Worm (Caenorhabditis elegans) whole organism, late embryonic: ENCODE measurements around the gene C45H4.21.

Source experiments
- C08G9.2 ChIP-seq: sonication (generic microtip); optimal IDR thresholded peaks from 2 replicates; lab custom pipeline; 2016; ENCODE audit warnings: mild to moderate bottlenecking, missing genetic modification characterization, moderate library complexity, missing compliant biosample characterization
- F13H6.1 ChIP-seq: sonication (generic microtip); optimal IDR thresholded peaks from 2 replicates; lab custom pipeline; 2016; ENCODE audit warnings: missing genetic modification characterization, missing compliant biosample characterization
- K02D7.2 ChIP-seq: sonication (generic microtip); optimal IDR thresholded peaks from 2 replicates; lab custom pipeline; 2017; ENCODE audit warnings: mild to moderate bottlenecking, missing genetic modification characterization, missing compliant biosample characterization
- K09A11.1 ChIP-seq: sonication (generic microtip); optimal IDR thresholded peaks from 2 replicates; lab custom pipeline; 2017; ENCODE audit warnings: antibody characterized with exemption, mild to moderate bottlenecking, missing genetic modification characterization, missing compliant biosample characterization; ENCODE audit not compliant: insufficient read depth
- Y22D7AL.16 ChIP-seq: sonication (generic microtip); optimal IDR thresholded peaks from 2 replicates; lab custom pipeline; 2016; ENCODE audit warnings: missing genetic modification characterization, missing compliant biosample characterization
- ama-1 ChIP-seq: fragments of 150-350 bp; optimal IDR thresholded peaks from 2 replicates; lab custom pipeline; 2014
- ceh-14 ChIP-seq: sonication (generic microtip); optimal IDR thresholded peaks from 2 replicates; lab custom pipeline; 2016; ENCODE audit warnings: missing genotype, missing genetic modification characterization, missing compliant biosample characterization
- ceh-18 ChIP-seq: sonication (generic microtip); optimal IDR thresholded peaks from 2 replicates; lab custom pipeline; 2016; ENCODE audit warnings: missing genetic modification characterization, missing compliant biosample characterization
- ceh-19 ChIP-seq: fragments of 200-800 bp; sonication (Bioruptor generic); optimal IDR thresholded peaks from 2 replicates; lab custom pipeline; 2018; ENCODE audit warnings: mild to moderate bottlenecking, missing genetic modification characterization, missing compliant biosample characterization
- ceh-24 ChIP-seq: sonication (generic microtip); optimal IDR thresholded peaks from 2 replicates; lab custom pipeline; 2016; ENCODE audit warnings: mild to moderate bottlenecking, missing genetic modification characterization, missing compliant biosample characterization
- ceh-48 ChIP-seq: sonication (generic microtip); optimal IDR thresholded peaks from 2 replicates; lab custom pipeline; 2016; ENCODE audit warnings: missing genetic modification characterization, inconsistent platforms, missing compliant biosample characterization
- ceh-6 ChIP-seq: fragments of 200-800 bp; sonication (Bioruptor generic); optimal IDR thresholded peaks from 2 replicates; lab custom pipeline; 2018; ENCODE audit warnings: mild to moderate bottlenecking, missing genetic modification characterization, missing compliant biosample characterization
- ets-4 ChIP-seq: sonication (generic microtip); optimal IDR thresholded peaks from 2 replicates; lab custom pipeline; 2016; ENCODE audit warnings: missing genetic modification characterization, missing compliant biosample characterization
- gmeb-2 ChIP-seq: sonication (generic microtip); optimal IDR thresholded peaks from 2 replicates; lab custom pipeline; 2016; ENCODE audit warnings: missing genetic modification characterization, inconsistent platforms, missing compliant biosample characterization
- hlh-13 ChIP-seq: fragments of 200-800 bp; sonication (Bioruptor generic); optimal IDR thresholded peaks from 2 replicates; lab custom pipeline; 2018; ENCODE audit warnings: mild to moderate bottlenecking, missing genetic modification characterization, missing compliant biosample characterization
- hlh-15 ChIP-seq: sonication (generic microtip); optimal IDR thresholded peaks from 2 replicates; lab custom pipeline; 2016; ENCODE audit warnings: missing genetic modification characterization, missing compliant biosample characterization
- hlh-30 ChIP-seq: sonication (generic microtip); optimal IDR thresholded peaks from 2 replicates; lab custom pipeline; 2017; ENCODE audit warnings: antibody characterized with exemption, missing genetic modification characterization, missing compliant biosample characterization; ENCODE audit not compliant: insufficient read depth
- hlh-6 ChIP-seq: sonication (generic microtip); optimal IDR thresholded peaks from 2 replicates; lab custom pipeline; 2016; ENCODE audit warnings: missing genotype, missing genetic modification characterization, missing compliant biosample characterization
- hlh-8 ChIP-seq: sonication (generic microtip); optimal IDR thresholded peaks from 2 replicates; lab custom pipeline; 2016; ENCODE audit warnings: missing genotype, missing genetic modification characterization, missing compliant biosample characterization
- lin-11 ChIP-seq: fragments of 200-800 bp; sonication (Bioruptor generic); optimal IDR thresholded peaks from 2 replicates; lab custom pipeline; 2018; ENCODE audit warnings: mild to moderate bottlenecking, missing genetic modification characterization, missing compliant biosample characterization
- mec-3 ChIP-seq: sonication (generic microtip); optimal IDR thresholded peaks from 2 replicates; lab custom pipeline; 2016; ENCODE audit warnings: borderline replicate concordance, missing genetic modification characterization, missing compliant biosample characterization
- nfya-1 ChIP-seq: sonication (generic microtip); optimal IDR thresholded peaks from 2 replicates; lab custom pipeline; 2017; ENCODE audit warnings: missing genetic modification characterization, mild to moderate bottlenecking, missing compliant biosample characterization, antibody characterized with exemption, moderate library complexity
- nhr-232 ChIP-seq: sonication (generic microtip); optimal IDR thresholded peaks from 2 replicates; lab custom pipeline; 2016; ENCODE audit warnings: missing genetic modification characterization, missing compliant biosample characterization
- pha-2 ChIP-seq: sonication (generic microtip); optimal IDR thresholded peaks from 2 replicates; lab custom pipeline; 2017; ENCODE audit warnings: mild to moderate bottlenecking, missing genetic modification characterization, missing compliant biosample characterization
- pha-4 ChIP-seq: fragments of 150-350 bp; optimal IDR thresholded peaks from 2 replicates; lab custom pipeline; 2018; ENCODE audit warnings: missing biosample characterization, missing genetic modification reagents, missing genetic modification characterization
- pqm-1 ChIP-seq: sonication (generic microtip); optimal IDR thresholded peaks from 2 replicates; lab custom pipeline; 2016; ENCODE audit warnings: missing genetic modification characterization, missing compliant biosample characterization
- sox-2 ChIP-seq: fragments of 200-800 bp; sonication (Bioruptor generic); IDR thresholded peaks from 2 replicates; pipeline ENCODE4 v1.3.6; 2022; ENCODE audit warnings: missing genetic modification reagents, missing genetic modification characterization, missing compliant biosample characterization
- sox-4 ChIP-seq: sonication (generic microtip); optimal IDR thresholded peaks from 2 replicates; lab custom pipeline; 2017; ENCODE audit warnings: mild to moderate bottlenecking, missing genetic modification characterization, inconsistent platforms, missing compliant biosample characterization
- tbx-7 ChIP-seq: sonication (generic microtip); optimal IDR thresholded peaks from 2 replicates; lab custom pipeline; 2016; ENCODE audit warnings: missing genotype, missing genetic modification characterization, missing compliant biosample characterization
- unc-3 ChIP-seq, 2 experiments: fragments of 200-800 bp in 1 of 2; sonication (Bioruptor generic) in 1 of 2; sonication (generic microtip) in 1 of 2; conservative IDR thresholded peaks in 1 of 2; optimal IDR thresholded peaks in 1 of 2; 2 replicates each; pipeline versions ENCODE4 v1.3.6 to Lab custom; 2016 to 2022; ENCODE audit warnings: missing compliant biosample characterization in 2 of 2, missing genetic modification characterization in 2 of 2, missing genetic modification reagents in 1 of 2
- unc-42 ChIP-seq: sonication (generic microtip); optimal IDR thresholded peaks from 2 replicates; lab custom pipeline; 2016; ENCODE audit warnings: missing genotype, missing genetic modification characterization, missing compliant biosample characterization
- unc-55 ChIP-seq: sonication (generic microtip); optimal IDR thresholded peaks from 2 replicates; lab custom pipeline; 2017; ENCODE audit warnings: missing biosample characterization, missing genetic modification reagents, missing genetic modification characterization
- unc-86 ChIP-seq: sonication (generic microtip); optimal IDR thresholded peaks from 2 replicates; lab custom pipeline; 2016; ENCODE audit warnings: missing genetic modification characterization, missing compliant biosample characterization
- zip-5 ChIP-seq: sonication (generic microtip); optimal IDR thresholded peaks from 2 replicates; lab custom pipeline; 2016; ENCODE audit warnings: missing genetic modification characterization, missing compliant biosample characterization
- ztf-16 ChIP-seq: sonication (generic microtip); optimal IDR thresholded peaks from 2 replicates; lab custom pipeline; 2017; ENCODE audit warnings: missing genetic modification characterization, missing compliant biosample characterization

The C45H4.21 gene

ce11 chrV:2179214-2179613 lies 29.9 kb upstream of the C45H4.21 start, which contains the start of gene cyp-33C1:
Gene cyp-33C1 (plus strand): TSS chrV:2179514.
- TF ChIP-seq tbx-7: no peak

ce11 chrV:2177307-2177764 lies 28.0 kb upstream of the C45H4.21 start, which contains the start of gene srbc-17:
Gene srbc-17 (plus strand): TSS chrV:2177714.
- TF ChIP-seq unc-42 (no peak), nfya-1 (tag; lab: Kevin White, UChicago) (no peak), K09A11.1 (tag; lab: Kevin White, UChicago) (no peak), F13H6.1 (tag; lab: Kevin White, UChicago) (no peak), sox-4 (no peak), sox-2 (GFP tag; lab: Robert Waterston, UW) (no peak), hlh-13 (no peak), unc-86 (tag; lab: Kevin White, UChicago) (no peak), Y22D7AL.16 (tag; lab: Kevin White, UChicago) (no peak), ceh-24 (no peak), pqm-1 (tag; lab: Kevin White, UChicago) (no peak), pha-4 (tag; lab: Kevin White, UChicago) (no peak), hlh-6 (tag; lab: Kevin White, UChicago) (no peak), ama-1 (no peak), mec-3 (tag; lab: Kevin White, UChicago) (no peak), unc-55 (GFP tag; lab: Kevin White, UChicago) (no peak), ceh-18 (no peak)

ce11 chrV:2175242-2175641 lies 25.9 kb upstream of the C45H4.21 start, which contains the start of gene C45H4.18:
Gene C45H4.18 (plus strand): TSS chrV:2175542.
- no peak for TF ChIP-seq hlh-8 (tag; lab: Kevin White, UChicago)
- no peak for TF ChIP-seq zip-5 (tag; lab: Kevin White, UChicago)
- TF ChIP-seq K02D7.2 (tag; lab: Kevin White, UChicago): no peak
- no peak for TF ChIP-seq C08G9.2 (tag; lab: Kevin White, UChicago)
- TF ChIP-seq hlh-6 (tag; lab: Kevin White, UChicago): no peak
- TF ChIP-seq ceh-19 (GFP tag; lab: Kevin White, UChicago): no peak
- no peak for TF ChIP-seq unc-3 (GFP tag; conservative IDR thresholded peaks at IDR 0.05; lab: Robert Waterston, UW)
- no peak for TF ChIP-seq unc-3 (tag; optimal IDR thresholded peaks at IDR 0.05; lab: Kevin White, UChicago)
- no peak for TF ChIP-seq lin-11 (tag; lab: Kevin White, UChicago)
- TF ChIP-seq ets-4 (tag; lab: Kevin White, UChicago): no peak
- TF ChIP-seq gmeb-2 (tag; lab: Kevin White, UChicago): no peak
- no peak for TF ChIP-seq hlh-30 (tag; lab: Kevin White, UChicago)
- TF ChIP-seq ceh-14 (tag; lab: Kevin White, UChicago): no peak

ce11 chrV:2174465-2174864 lies 25.1 kb upstream of the C45H4.21 start:
- TF ChIP-seq sox-2 (GFP tag; lab: Robert Waterston, UW) (no peak), zip-5 (tag; lab: Kevin White, UChicago) (no peak), ceh-48 (tag; lab: Kevin White, UChicago) (no peak), pha-2 (tag; lab: Kevin White, UChicago) (no peak), nfya-1 (tag; lab: Kevin White, UChicago) (no peak), ceh-6 (GFP tag; lab: Kevin White, UChicago) (no peak), hlh-15 (no peak), pqm-1 (tag; lab: Kevin White, UChicago) (no peak), unc-42 (no peak), tbx-7 (no peak), lin-11 (tag; lab: Kevin White, UChicago) (no peak), ztf-16 (tag; lab: Kevin White, UChicago) (no peak), nhr-232 (no peak), hlh-8 (tag; lab: Kevin White, UChicago) (no peak), ceh-18 (no peak)
